Fruit fly (Drosophila melanogaster): ENCODE data around the gene mei-217.
A peak's percentile ranks its signal among the peaks of the same experiment; 100 is the strongest.

Gene mei-217

DNA sequence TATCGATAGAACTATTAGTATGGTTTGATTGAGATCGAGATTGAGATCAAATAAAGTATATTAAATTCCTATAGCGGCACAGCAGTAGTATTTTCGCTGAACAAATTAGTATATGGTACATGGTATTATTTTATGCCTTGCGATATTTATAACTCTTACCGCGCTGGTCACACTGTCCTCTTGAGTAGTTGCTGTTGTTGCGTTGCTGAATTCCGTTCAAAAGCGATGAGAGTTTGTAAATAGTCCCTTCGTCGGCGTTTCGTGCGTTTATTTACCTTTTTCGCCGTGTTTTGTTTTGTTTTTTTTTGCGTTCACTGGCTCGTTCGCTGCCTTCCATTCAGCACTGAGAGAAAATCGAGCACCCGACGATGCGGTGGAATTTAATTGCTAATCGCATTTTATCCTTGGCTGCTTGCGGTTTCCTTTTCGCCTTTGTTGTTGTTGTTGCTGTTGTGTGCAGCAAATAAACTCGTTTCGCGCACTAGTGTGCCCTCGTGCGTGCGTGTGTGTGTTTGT, 35.3 kb downstream of the mei-217 start, which contains the start of gene CG5004 (continued):
- TF ChIP-seq HHEX (GFP tag; optimal IDR thresholded peaks at IDR 0.05) (peak; percentile 9), CG16813 (GFP tag; IDR thresholded peaks at IDR 0.05; ENCODE audit: partially characterized antibody) (peak; percentile 55), stc (GFP tag; IDR thresholded peaks at IDR 0.05) (peak; percentile 39; the same call in 1 of the 2 replicates), CG18476 (GFP tag; optimal IDR thresholded peaks at IDR 0.05) (no peak), stwl (tag; optimal IDR thresholded peaks at IDR 0.05) (peak; percentile 83), kni (GFP tag; optimal IDR thresholded peaks at IDR 0.05) (peak; percentile 3), dm (GFP tag; optimal IDR thresholded peaks at IDR 0.05) (no peak), hb (GFP tag; IDR thresholded peaks at IDR 0.05; ENCODE audit: partially characterized antibody) (peak; percentile 29; the same call in 2 of the 3 replicates), Sry-δ (GFP tag; optimal IDR thresholded peaks at IDR 0.05) (peak; percentile 54), nmo (GFP tag; optimal IDR thresholded peaks at IDR 0.05) (no peak), odd (GFP tag; optimal IDR thresholded peaks at IDR 0.05) (no peak), inv (GFP tag; IDR thresholded peaks at IDR 0.05; ENCODE audit: partially characterized antibody) (peak; percentile 35; the same call in 1 of the 2 replicates), sens (GFP tag) (peak; percentile 75), Fer1 (GFP tag; optimal IDR thresholded peaks at IDR 0.05) (peak; percentile 36), Bdp1 (GFP tag; optimal IDR thresholded peaks at IDR 0.05) (no peak), Hmr (GFP tag; optimal IDR thresholded peaks at IDR 0.05) (peak; percentile 47), CG6791 (GFP tag; IDR thresholded peaks at IDR 0.05; ENCODE audit: partially characterized antibody) (0 out of 3 replicates have a peak, but pooled peaks have one; percentile 8), CG42726 (GFP tag; IDR thresholded peaks at IDR 0.05; ENCODE audit: partially characterized antibody) (0 out of 2 replicates have a peak, but pooled peaks have one; percentile 41), CG14860 (GFP tag; IDR thresholded peaks at IDR 0.05; ENCODE audit: partially characterized antibody) (0 out of 3 replicates have a peak, but pooled peaks have one; percentile 43), lab (GFP tag; optimal IDR thresholded peaks at IDR 0.05) (peak; percentile 0), salm (tag; optimal IDR thresholded peaks at IDR 0.05) (no peak), al (GFP tag; IDR thresholded peaks at IDR 0.05) (no peak), ken (GFP tag; IDR thresholded peaks at IDR 0.05) (no peak), CG9932 (GFP tag; IDR thresholded peaks at IDR 0.05) (0 out of 2 replicates have a peak, but pooled peaks have one; percentile 19), E2f2 (GFP tag; IDR thresholded peaks at IDR 0.05) (peak; percentile 56), CG4360 (GFP tag; IDR thresholded peaks at IDR 0.05) (peak; percentile 93), sqz (GFP tag; optimal IDR thresholded peaks at IDR 0.05) (peak; percentile 5), fu2 (GFP tag; optimal IDR thresholded peaks at IDR 0.05) (no peak), dpn (GFP tag; optimal IDR thresholded peaks at IDR 0.05) (no peak), vnd (GFP tag; IDR thresholded peaks at IDR 0.05; ENCODE audit: partially characterized antibody) (0 out of 3 replicates have a peak, but pooled peaks have one; percentile 25), Opbp (GFP tag; IDR thresholded peaks at IDR 0.05; ENCODE audit: partially characterized antibody) (peak; percentile 59; the same call in 2 of the 3 replicates), CG9797 (GFP tag; optimal IDR thresholded peaks at IDR 0.05) (peak; percentile 67), CG10366 (GFP tag; IDR thresholded peaks at IDR 0.05) (no peak), CG12219 (GFP tag; optimal IDR thresholded peaks at IDR 0.05) (no peak), CG6175 (GFP tag; IDR thresholded peaks at IDR 0.05) (no peak), CG12659 (GFP tag; optimal IDR thresholded peaks at IDR 0.05) (peak; percentile 63), CG2116 (GFP tag; optimal IDR thresholded peaks at IDR 0.05) (peak; percentile 2), Ets65A (GFP tag) (no peak), BtbVII (GFP tag; optimal IDR thresholded peaks at IDR 0.05) (peak; percentile 14), toy (GFP tag; IDR thresholded peaks at IDR 0.05) (no peak), en (GFP tag; optimal IDR thresholded peaks at IDR 0.05) (no peak), Fer2 (tag; optimal IDR thresholded peaks at IDR 0.05) (no peak), CG13287 (GFP tag; IDR thresholded peaks at IDR 0.05; ENCODE audit: partially characterized antibody) (peak; percentile 66), CG8290 (GFP tag; optimal IDR thresholded peaks at IDR 0.05) (peak; percentile 38), CG8290 (tag; optimal IDR thresholded peaks at IDR 0.05) (peak in 1 of 2 experiments; percentile 64), MTF-1 (GFP tag; optimal IDR thresholded peaks at IDR 0.05; ENCODE audit: borderline replicate concordance) (no peak), z (GFP tag; IDR thresholded peaks at IDR 0.05) (no peak), CG9876 (GFP tag; optimal IDR thresholded peaks at IDR 0.05) (no peak), BEAF-32 (GFP tag; optimal IDR thresholded peaks at IDR 0.05) (peak; percentile 68)
